Fruit fly (Drosophila melanogaster) whole organism, adult: ENCODE results near the gene CG32365.

Source experiments
- CG11617 ChIP-seq: fragments of 200-800 bp; sonication (Bioruptor generic); optimal IDR thresholded peaks from 2 replicates; lab custom pipeline; 2017; ENCODE audit warnings: mild to moderate bottlenecking, missing biosample characterization, missing genetic modification reagents, missing genetic modification characterization
- CG12768 ChIP-seq: fragments of 200-800 bp; sonication (Bioruptor generic); optimal IDR thresholded peaks from 2 replicates; lab custom pipeline; 2017; ENCODE audit warnings: missing biosample characterization, missing genetic modification characterization, mild to moderate bottlenecking, moderate library complexity, missing genetic modification reagents
- CG14711 ChIP-seq: fragments of 200-800 bp; sonication (Bioruptor generic); optimal IDR thresholded peaks from 2 replicates; lab custom pipeline; 2018; ENCODE audit warnings: missing biosample characterization, mild to moderate bottlenecking, missing genetic modification characterization, moderate library complexity
- CG1620 ChIP-seq: fragments of 200-800 bp; sonication (Bioruptor generic); optimal IDR thresholded peaks from 2 replicates; lab custom pipeline; 2016; ENCODE audit warnings: missing biosample characterization, missing genetic modification characterization
- CG33017 ChIP-seq: fragments of 200-800 bp; sonication (Bioruptor generic); optimal IDR thresholded peaks from 2 replicates; lab custom pipeline; 2018; ENCODE audit warnings: missing biosample characterization, mild to moderate bottlenecking, missing genetic modification characterization, moderate library complexity
- CG5204 ChIP-seq: fragments of 200-800 bp; sonication (Bioruptor generic); optimal IDR thresholded peaks from 2 replicates; lab custom pipeline; 2016; ENCODE audit warnings: missing biosample characterization, missing genetic modification characterization
- CG7045 ChIP-seq: fragments of 200-800 bp; sonication (Bioruptor generic); optimal IDR thresholded peaks from 2 replicates; lab custom pipeline; 2017; ENCODE audit warnings: missing biosample characterization, mild to moderate bottlenecking, missing genetic modification characterization
- CG7101 ChIP-seq: fragments of 200-800 bp; sonication (Bioruptor generic); optimal IDR thresholded peaks from 2 replicates; lab custom pipeline; 2018; ENCODE audit warnings: missing biosample characterization, mild to moderate bottlenecking, missing genetic modification characterization, moderate library complexity
- Clk ChIP-seq: fragments of 200-800 bp; sonication (Bioruptor generic); optimal IDR thresholded peaks from 2 replicates; lab custom pipeline; 2017; ENCODE audit warnings: missing biosample characterization, missing genetic modification characterization
- Crg-1 ChIP-seq: fragments of 200-800 bp; sonication (Bioruptor generic); optimal IDR thresholded peaks from 2 replicates; lab custom pipeline; 2016; ENCODE audit warnings: missing biosample characterization, missing genetic modification characterization
- Hr96 ChIP-seq: fragments of 200-800 bp; sonication (Bioruptor generic); optimal IDR thresholded peaks from 2 replicates; lab custom pipeline; 2016; ENCODE audit warnings: missing biosample characterization, missing genetic modification characterization
- Mnt ChIP-seq: fragments of 200-800 bp; sonication (Bioruptor generic); optimal IDR thresholded peaks from 2 replicates; lab custom pipeline; 2016; ENCODE audit warnings: missing biosample characterization, mild to moderate bottlenecking, missing genetic modification characterization
- bab1 ChIP-seq: fragments of 200-800 bp; sonication (Bioruptor generic); optimal IDR thresholded peaks from 3 replicates; lab custom pipeline; 2019; ENCODE audit warnings: missing biosample characterization, mild to moderate bottlenecking, missing genetic modification characterization, moderate library complexity
- cic ChIP-seq: fragments of 200-800 bp; sonication (Bioruptor generic); optimal IDR thresholded peaks from 2 replicates; lab custom pipeline; 2017; ENCODE audit warnings: missing biosample characterization, mild to moderate bottlenecking, missing genetic modification characterization, moderate library complexity
- cnc ChIP-seq, 2 experiments: fragments of >200 bp; optimal IDR thresholded peaks; 2 replicates each; lab custom pipeline; 2017
- kay ChIP-seq: fragments of 200-800 bp; sonication (Bioruptor generic); peaks from one replicate; lab custom pipeline; 2016; ENCODE audit warnings: missing biosample characterization, missing genetic modification characterization, borderline replicate concordance
- ovo ChIP-seq: fragments of 200-800 bp; sonication (Bioruptor generic); optimal IDR thresholded peaks from 2 replicates; lab custom pipeline; 2016; ENCODE audit warnings: missing biosample characterization, missing genetic modification characterization
- pad ChIP-seq: fragments of 200-800 bp; sonication (Bioruptor generic); optimal IDR thresholded peaks from 3 replicates; lab custom pipeline; 2017; ENCODE audit warnings: missing biosample characterization, missing genetic modification characterization, mild to moderate bottlenecking, moderate library complexity, missing genetic modification reagents
- tj ChIP-seq: fragments of 200-800 bp; sonication (Bioruptor generic); optimal IDR thresholded peaks from 3 replicates; lab custom pipeline; 2017; ENCODE audit warnings: missing biosample characterization, mild to moderate bottlenecking, missing genetic modification characterization, moderate library complexity
- toe ChIP-seq: fragments of 200-800 bp; sonication (Bioruptor generic); optimal IDR thresholded peaks from 2 replicates; lab custom pipeline; 2016; ENCODE audit warnings: missing biosample characterization, missing genetic modification characterization

CG32365 gene

dm6 chr3L:7841254-7841964 is 27.4 kb upstream of the CG32365 start:
- TF ChIP-seq CG11617 (no peak), Clk (no peak), Crg-1 (GFP tag; lab: Kevin White, UChicago) (peak; percentile 36), CG7101 (peak; percentile 20), ovo (GFP tag; lab: Kevin White, UChicago) (peak; percentile 35), cic (peak; percentile 66)

- TF ChIP-seq bab1 (no peak), kay (no peak), CG11617 (no peak), CG7045 (GFP tag; lab: Kevin White, UChicago) (no peak), CG1620 (GFP tag; lab: Kevin White, UChicago) (no peak), CG5204 (GFP tag; lab: Kevin White, UChicago) (no peak), CG7101 (no peak), CG14711 (tag; lab: Kevin White, UChicago) (no peak), Crg-1 (GFP tag; lab: Kevin White, UChicago) (no peak), tj (GFP tag; lab: Kevin White, UChicago) (no peak), toe (no peak), Clk (no peak)
Observed at dm6 chr3L:7842117-7842516, 26.7 kb upstream of the CG32365 start.

- TF ChIP-seq kay = no peak
- TF ChIP-seq CG7045 (GFP tag; lab: Kevin White, UChicago) = no peak
- TF ChIP-seq Crg-1 (GFP tag; lab: Kevin White, UChicago) = no peak
- TF ChIP-seq CG1620 (GFP tag; lab: Kevin White, UChicago) = no peak
- TF ChIP-seq Clk = no peak
- no peak for TF ChIP-seq CG7101
- no peak for TF ChIP-seq CG12768 (GFP tag; lab: Kevin White, UChicago)
- no peak for TF ChIP-seq CG14711 (tag; lab: Kevin White, UChicago)
Observed at dm6 chr3L:7842537-7842936, 26.3 kb upstream of the CG32365 start.

- TF ChIP-seq Mnt (GFP tag; lab: Kevin White, UChicago) (peak; percentile 51), tj (GFP tag; lab: Kevin White, UChicago) (no peak), CG7045 (GFP tag; lab: Kevin White, UChicago) (no peak), CG1620 (GFP tag; lab: Kevin White, UChicago) (no peak), Hr96 (no peak), CG14711 (tag; lab: Kevin White, UChicago) (no peak), CG12768 (GFP tag; lab: Kevin White, UChicago) (no peak), CG33017 (tag; lab: Kevin White, UChicago) (no peak), cic (no peak), pad (GFP tag; lab: Kevin White, UChicago) (peak; percentile 30), toe (peak; percentile 26), Clk (no peak), CG11617 (no peak)
Observed at dm6 chr3L:7844016-7844415, 24.8 kb upstream of the CG32365 start.

- TF ChIP-seq CG7101 (no peak), CG1620 (GFP tag; lab: Kevin White, UChicago) (no peak), CG33017 (tag; lab: Kevin White, UChicago) (no peak), Hr96 (no peak), CG11617 (no peak), cic (no peak), Crg-1 (GFP tag; lab: Kevin White, UChicago) (no peak), Clk (no peak), CG7045 (GFP tag; lab: Kevin White, UChicago) (no peak), CG5204 (GFP tag; lab: Kevin White, UChicago) (no peak), CG14711 (tag; lab: Kevin White, UChicago) (no peak), Mnt (GFP tag; lab: Kevin White, UChicago) (no peak), CG12768 (GFP tag; lab: Kevin White, UChicago) (no peak), cnc (optimal IDR thresholded peaks at IDR 0.05; lab: Kevin White, UChicago) (no peak), kay (no peak), toe (no peak), ovo (GFP tag; lab: Kevin White, UChicago) (no peak), bab1 (no peak), tj (GFP tag; lab: Kevin White, UChicago) (no peak), pad (GFP tag; lab: Kevin White, UChicago) (no peak)
Observed at dm6 chr3L:7847656-7848252, 21.1 kb upstream of the CG32365 start.

- no peak for TF ChIP-seq bab1
- no peak for TF ChIP-seq cic
Observed at dm6 chr3L:7848617-7849016, 20.2 kb upstream of the CG32365 start.

- TF ChIP-seq tj (GFP tag; lab: Kevin White, UChicago) = peak; percentile 47
- TF ChIP-seq kay = peak; percentile 96
- peak; percentile 87 for TF ChIP-seq ovo (GFP tag; lab: Kevin White, UChicago)
- peak; percentile 79 for TF ChIP-seq toe
- TF ChIP-seq bab1 = no peak
- peak; percentile 83 for TF ChIP-seq pad (GFP tag; lab: Kevin White, UChicago)
- peak; percentile 85 for TF ChIP-seq CG5204 (GFP tag; lab: Kevin White, UChicago)
- peak; percentile 61 for TF ChIP-seq CG1620 (GFP tag; lab: Kevin White, UChicago)
- TF ChIP-seq cic = peak; percentile 97
- TF ChIP-seq Clk = peak; percentile 87
- TF ChIP-seq CG33017 (tag; lab: Kevin White, UChicago) = peak; percentile 96
- TF ChIP-seq CG7045 (GFP tag; lab: Kevin White, UChicago) = peak; percentile 94
- TF ChIP-seq Hr96 = peak; percentile 90
- TF ChIP-seq Mnt (GFP tag; lab: Kevin White, UChicago) = peak; percentile 86
- TF ChIP-seq cnc (optimal IDR thresholded peaks at IDR 0.05; lab: Kevin White, UChicago) = no peak
- peak; percentile 92 for TF ChIP-seq CG14711 (tag; lab: Kevin White, UChicago)
- TF ChIP-seq CG12768 (GFP tag; lab: Kevin White, UChicago) = peak; percentile 97
- peak; percentile 89 for TF ChIP-seq Crg-1 (GFP tag; lab: Kevin White, UChicago)
- peak; percentile 96 for TF ChIP-seq CG7101
- peak; percentile 97 for TF ChIP-seq CG11617
Observed at dm6 chr3L:7850771-7851358, 18.0 kb upstream of the CG32365 start.
